Fruit fly (Drosophila melanogaster): ENCODE measurements around the gene beat-VII.

The beat-VII gene

DNA sequence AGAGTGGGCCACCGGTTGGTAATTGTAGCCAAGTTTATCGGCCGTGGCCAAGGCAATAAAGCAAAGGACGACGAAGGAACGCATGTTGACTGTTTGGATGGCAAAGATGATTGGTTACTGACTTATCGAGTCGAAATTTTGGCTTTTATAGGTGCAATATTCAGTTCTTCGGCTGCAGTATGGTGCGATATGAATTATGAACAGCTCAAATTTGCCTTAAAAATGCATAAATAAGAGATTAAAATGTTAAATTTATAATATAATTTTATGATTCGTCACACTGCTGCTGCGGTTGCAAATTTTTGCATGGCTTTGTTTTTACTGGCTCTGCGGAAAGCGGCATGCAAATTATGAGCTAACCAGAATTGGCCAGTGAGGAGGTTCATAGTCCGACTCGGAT is 53.1 kb downstream of the beat-VII start, which contains the start of gene TwdlK:
Gene TwdlK, minus strand, starts transcription at position 101 of the 400 bp plus-strand sequence.
- TF ChIP-seq cnc (optimal IDR thresholded peaks at IDR 0.05) (no peak), Hr96 (GFP tag; optimal IDR thresholded peaks at IDR 0.05) (no peak), kay (GFP tag; ENCODE audit: borderline replicate concordance) (no peak), pad (GFP tag; optimal IDR thresholded peaks at IDR 0.05) (no peak), ovo (GFP tag; optimal IDR thresholded peaks at IDR 0.05) (no peak)

- no peak for TF ChIP-seq ovo (GFP tag; optimal IDR thresholded peaks at IDR 0.05)
- TF ChIP-seq cic (GFP tag; optimal IDR thresholded peaks at IDR 0.05): no peak
- no peak for TF ChIP-seq Hr96 (GFP tag; optimal IDR thresholded peaks at IDR 0.05)
- no peak for TF ChIP-seq CG5204 (GFP tag; optimal IDR thresholded peaks at IDR 0.05)
- no peak for TF ChIP-seq CG12768 (GFP tag; optimal IDR thresholded peaks at IDR 0.05)
- no peak for TF ChIP-seq CG7101 (tag; optimal IDR thresholded peaks at IDR 0.05)
- TF ChIP-seq CG14711 (tag; optimal IDR thresholded peaks at IDR 0.05): no peak
- TF ChIP-seq Clk (GFP tag; optimal IDR thresholded peaks at IDR 0.05): no peak
- TF ChIP-seq CG7045 (GFP tag; optimal IDR thresholded peaks at IDR 0.05): no peak
- TF ChIP-seq pad (GFP tag; optimal IDR thresholded peaks at IDR 0.05): no peak
- TF ChIP-seq cnc (optimal IDR thresholded peaks at IDR 0.05): no peak
- no peak for TF ChIP-seq toe (GFP tag; optimal IDR thresholded peaks at IDR 0.05)
- no peak for TF ChIP-seq CG1620 (GFP tag; optimal IDR thresholded peaks at IDR 0.05)
- TF ChIP-seq bab1 (GFP tag; optimal IDR thresholded peaks at IDR 0.05): no peak
- TF ChIP-seq tj (GFP tag; optimal IDR thresholded peaks at IDR 0.05): no peak
- TF ChIP-seq CG33017 (tag; optimal IDR thresholded peaks at IDR 0.05): no peak
- TF ChIP-seq kay (GFP tag; ENCODE audit: borderline replicate concordance): no peak
These were observed 55.1 kb downstream of the beat-VII start, which contains the start of gene TwdlO for dm6 chr3R:26626638-26627037. Gene TwdlO (minus strand): TSS chr3R:26626738.

- no peak for TF ChIP-seq CG12768 (GFP tag; optimal IDR thresholded peaks at IDR 0.05)
- TF ChIP-seq ovo (GFP tag; optimal IDR thresholded peaks at IDR 0.05): no peak
- no peak for TF ChIP-seq kay (GFP tag; ENCODE audit: borderline replicate concordance)
- no peak for TF ChIP-seq Clk (GFP tag; optimal IDR thresholded peaks at IDR 0.05)
- no peak for TF ChIP-seq tj (GFP tag; optimal IDR thresholded peaks at IDR 0.05)
- TF ChIP-seq bab1 (GFP tag; optimal IDR thresholded peaks at IDR 0.05): no peak
- no peak for TF ChIP-seq CG11617 (GFP tag; optimal IDR thresholded peaks at IDR 0.05)
- no peak for TF ChIP-seq Crg-1 (GFP tag; optimal IDR thresholded peaks at IDR 0.05)
- no peak for TF ChIP-seq Mnt (GFP tag; optimal IDR thresholded peaks at IDR 0.05)
- TF ChIP-seq CG7101 (tag; optimal IDR thresholded peaks at IDR 0.05): no peak
- TF ChIP-seq toe (GFP tag; optimal IDR thresholded peaks at IDR 0.05): no peak
- no peak for TF ChIP-seq CG33017 (tag; optimal IDR thresholded peaks at IDR 0.05)
- TF ChIP-seq pad (GFP tag; optimal IDR thresholded peaks at IDR 0.05): no peak
- no peak for TF ChIP-seq cic (GFP tag; optimal IDR thresholded peaks at IDR 0.05)
- no peak for TF ChIP-seq cnc (optimal IDR thresholded peaks at IDR 0.05)
- TF ChIP-seq Hr96 (GFP tag; optimal IDR thresholded peaks at IDR 0.05): no peak
- no peak for TF ChIP-seq CG1620 (GFP tag; optimal IDR thresholded peaks at IDR 0.05)
- TF ChIP-seq CG5204 (GFP tag; optimal IDR thresholded peaks at IDR 0.05): no peak
- TF ChIP-seq CG7045 (GFP tag; optimal IDR thresholded peaks at IDR 0.05): no peak
These were observed 56.2 kb downstream of the beat-VII start, which contains the start of gene TwdlL for dm6 chr3R:26625552-26625951. Gene TwdlL (minus strand): TSS chr3R:26625652.

dm6 chr3R:26623493-26623956 is 58.2 kb downstream of the beat-VII start, which contains the start of gene TwdlB:
Gene TwdlB (minus strand): TSS chr3R:26623543.
- TF ChIP-seq tj (GFP tag; optimal IDR thresholded peaks at IDR 0.05) (no peak), CG11617 (GFP tag; optimal IDR thresholded peaks at IDR 0.05) (no peak), CG14711 (tag; optimal IDR thresholded peaks at IDR 0.05) (no peak), CG5204 (GFP tag; optimal IDR thresholded peaks at IDR 0.05) (no peak), toe (GFP tag; optimal IDR thresholded peaks at IDR 0.05) (no peak), CG1620 (GFP tag; optimal IDR thresholded peaks at IDR 0.05) (no peak), CG33017 (tag; optimal IDR thresholded peaks at IDR 0.05) (no peak), CG7045 (GFP tag; optimal IDR thresholded peaks at IDR 0.05) (no peak), Hr96 (GFP tag; optimal IDR thresholded peaks at IDR 0.05) (no peak), Mnt (GFP tag; optimal IDR thresholded peaks at IDR 0.05) (no peak), cnc (optimal IDR thresholded peaks at IDR 0.05) (no peak), cic (GFP tag; optimal IDR thresholded peaks at IDR 0.05) (no peak), CG7101 (tag; optimal IDR thresholded peaks at IDR 0.05) (no peak), bab1 (GFP tag; optimal IDR thresholded peaks at IDR 0.05) (no peak), ovo (GFP tag; optimal IDR thresholded peaks at IDR 0.05) (no peak), CG12768 (GFP tag; optimal IDR thresholded peaks at IDR 0.05) (no peak), pad (GFP tag; optimal IDR thresholded peaks at IDR 0.05) (no peak)

dm6 chr3R:26621314-26621813 is 60.4 kb downstream of the beat-VII start, which contains the start of gene TwdlP:
Gene TwdlP (minus strand): TSS chr3R:26621364.
- TF ChIP-seq Hr96 (GFP tag; optimal IDR thresholded peaks at IDR 0.05) (no peak), ovo (GFP tag; optimal IDR thresholded peaks at IDR 0.05) (no peak), CG14711 (tag; optimal IDR thresholded peaks at IDR 0.05) (no peak), toe (GFP tag; optimal IDR thresholded peaks at IDR 0.05) (no peak), kay (GFP tag; ENCODE audit: borderline replicate concordance) (no peak), CG1620 (GFP tag; optimal IDR thresholded peaks at IDR 0.05) (no peak)

- TF ChIP-seq Crg-1 (GFP tag; optimal IDR thresholded peaks at IDR 0.05): no peak
- TF ChIP-seq CG5204 (GFP tag; optimal IDR thresholded peaks at IDR 0.05): no peak
- no peak for TF ChIP-seq Clk (GFP tag; optimal IDR thresholded peaks at IDR 0.05)
- no peak for TF ChIP-seq CG7101 (tag; optimal IDR thresholded peaks at IDR 0.05)
- no peak for TF ChIP-seq CG12768 (GFP tag; optimal IDR thresholded peaks at IDR 0.05)
- no peak for TF ChIP-seq pad (GFP tag; optimal IDR thresholded peaks at IDR 0.05)
- TF ChIP-seq tj (GFP tag; optimal IDR thresholded peaks at IDR 0.05): no peak
- no peak for TF ChIP-seq toe (GFP tag; optimal IDR thresholded peaks at IDR 0.05)
- TF ChIP-seq Hr96 (GFP tag; optimal IDR thresholded peaks at IDR 0.05): no peak
- TF ChIP-seq CG7045 (GFP tag; optimal IDR thresholded peaks at IDR 0.05): no peak
- TF ChIP-seq kay (GFP tag; ENCODE audit: borderline replicate concordance): no peak
- TF ChIP-seq CG1620 (GFP tag; optimal IDR thresholded peaks at IDR 0.05): no peak
- no peak for TF ChIP-seq cnc (optimal IDR thresholded peaks at IDR 0.05)
- TF ChIP-seq CG14711 (tag; optimal IDR thresholded peaks at IDR 0.05): no peak
- TF ChIP-seq CG11617 (GFP tag; optimal IDR thresholded peaks at IDR 0.05): no peak
- TF ChIP-seq ovo (GFP tag; optimal IDR thresholded peaks at IDR 0.05): no peak
- TF ChIP-seq Mnt (GFP tag; optimal IDR thresholded peaks at IDR 0.05): no peak
- no peak for TF ChIP-seq bab1 (GFP tag; optimal IDR thresholded peaks at IDR 0.05)
- no peak for TF ChIP-seq CG33017 (tag; optimal IDR thresholded peaks at IDR 0.05)
- no peak for TF ChIP-seq cic (GFP tag; optimal IDR thresholded peaks at IDR 0.05)
These were observed 62.9 kb downstream of the beat-VII start, which contains the start of gene TwdlM for dm6 chr3R:26618818-26619217. Gene TwdlM (plus strand): TSS chr3R:26619118.

Data from whole organism, adult.